Fruit fly (Drosophila melanogaster) S2 (cell line): ENCODE data around the gene Idgf2.

Experiments used
- CG8478 ChIP-seq: fragments of >200 bp; optimal IDR thresholded peaks from 2 replicates; lab custom pipeline; 2018
- CTCF ChIP-seq, 2 experiments: fragments of >200 bp; optimal IDR thresholded peaks; 2 replicates each; lab custom pipeline; 2018

DNA sequence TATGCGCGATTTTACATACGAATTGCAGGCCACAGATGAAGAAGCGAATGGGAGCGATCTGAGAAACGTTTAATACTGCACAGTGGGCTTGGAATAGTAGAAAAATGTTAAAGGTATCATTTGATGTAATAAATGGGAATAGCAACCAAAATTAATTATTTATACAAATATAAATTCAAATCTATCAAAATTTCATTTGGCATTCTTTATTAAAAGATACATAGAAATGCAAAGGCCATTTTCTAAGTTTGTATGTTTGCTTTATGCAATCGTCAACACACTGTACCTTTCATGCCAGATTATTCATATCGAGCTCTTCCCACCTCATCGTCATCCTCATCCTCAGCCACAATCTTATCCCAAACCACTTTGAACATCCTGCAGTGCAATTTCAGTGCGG is 40.6 kb upstream of the Idgf2 start:
- TF ChIP-seq CG8478 (lab: Kevin White, UChicago), result no peak
- TF ChIP-seq CTCF (optimal IDR thresholded peaks at IDR 0.05; lab: Kevin White, UChicago), result no peak
